Fruit fly (Drosophila melanogaster): ENCODE measurements around the gene Ptip.

The Ptip gene

DNA sequence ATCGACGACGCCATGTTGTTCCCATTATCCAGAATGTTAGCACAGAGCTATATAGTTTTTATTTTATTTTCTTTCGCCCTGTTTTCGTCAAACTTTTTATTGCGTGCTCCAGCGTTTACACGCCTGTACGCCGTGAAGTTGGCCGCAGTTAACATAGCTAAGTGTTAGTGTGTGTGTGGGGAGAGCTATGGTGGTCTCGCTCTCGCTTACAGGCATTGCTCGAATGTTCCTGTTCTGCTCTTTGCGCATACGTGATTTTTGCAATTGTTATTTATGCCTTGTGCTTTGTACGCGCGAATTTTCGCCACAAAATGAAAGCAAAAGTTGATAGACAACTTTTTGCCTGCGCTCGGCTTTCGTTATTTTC, 24.9 kb downstream of the Ptip start (continued):
- no peak for TF ChIP-seq Sry-β (GFP tag; optimal IDR thresholded peaks at IDR 0.05)
- TF ChIP-seq CG7786 (GFP tag; optimal IDR thresholded peaks at IDR 0.05): no peak
- peak; percentile 20 for TF ChIP-seq lab (GFP tag; optimal IDR thresholded peaks at IDR 0.05)
- TF ChIP-seq CHES-1-like (GFP tag; optimal IDR thresholded peaks at IDR 0.05): peak; percentile 61
- TF ChIP-seq CG17829 (tag; optimal IDR thresholded peaks at IDR 0.05): peak; percentile 9
- TF ChIP-seq lola (GFP tag; optimal IDR thresholded peaks at IDR 0.05): no peak
- TF ChIP-seq chm (GFP tag; IDR thresholded peaks at IDR 0.05): no peak
- TF ChIP-seq CG3065 (GFP tag; optimal IDR thresholded peaks at IDR 0.05): no peak
- TF ChIP-seq gsb (GFP tag; IDR thresholded peaks at IDR 0.05): no peak
- peak; percentile 1 for TF ChIP-seq dmrt99B (tag; optimal IDR thresholded peaks at IDR 0.05)
- TF ChIP-seq CG16863 (GFP tag; optimal IDR thresholded peaks at IDR 0.05): no peak
- peak; percentile 24 for TF ChIP-seq CG17186 (GFP tag; optimal IDR thresholded peaks at IDR 0.05)
- TF ChIP-seq dysf (GFP tag; IDR thresholded peaks at IDR 0.05): peak; percentile 5; the same call in 1 of the 3 replicates
- no peak for TF ChIP-seq C15 (GFP tag; IDR thresholded peaks at IDR 0.05)
- TF ChIP-seq pros (GFP tag; optimal IDR thresholded peaks at IDR 0.05): no peak
- no peak for TF ChIP-seq CG3726 (GFP tag; IDR thresholded peaks at IDR 0.05)
- TF ChIP-seq exex (tag; optimal IDR thresholded peaks at IDR 0.05): no peak
- peak; percentile 42; the same call in 1 of the 2 replicates for TF ChIP-seq nerfin-2 (GFP tag; IDR thresholded peaks at IDR 0.05; ENCODE audit: partially characterized antibody)
- TF ChIP-seq CG2199 (GFP tag; IDR thresholded peaks at IDR 0.05): peak; percentile 64; the same call in 2 of the 3 replicates
- TF ChIP-seq Six4 (GFP tag; optimal IDR thresholded peaks at IDR 0.05): no peak
- peak; percentile 22; the same call in 1 of the 2 replicates for TF ChIP-seq onecut (GFP tag; IDR thresholded peaks at IDR 0.05)
- TF ChIP-seq CG4424 (GFP tag; optimal IDR thresholded peaks at IDR 0.05): no peak
- TF ChIP-seq sug (tag; optimal IDR thresholded peaks at IDR 0.05): peak; percentile 21
- TF ChIP-seq E2f1 (GFP tag; IDR thresholded peaks at IDR 0.05): no peak
- peak; percentile 12 for TF ChIP-seq CG13624 (GFP tag; optimal IDR thresholded peaks at IDR 0.05)
- peak; percentile 4 for TF ChIP-seq CG13775 (GFP tag; optimal IDR thresholded peaks at IDR 0.05)
- TF ChIP-seq CG7987 (GFP tag; optimal IDR thresholded peaks at IDR 0.05): peak; percentile 76
- no peak for TF ChIP-seq CG32772 (GFP tag; IDR thresholded peaks at IDR 0.05)
- no peak for TF ChIP-seq gcm2 (GFP tag; optimal IDR thresholded peaks at IDR 0.05)
- peak; percentile 25 for TF ChIP-seq sens (GFP tag)
- TF ChIP-seq ATbp (GFP tag; optimal IDR thresholded peaks at IDR 0.05): no peak
- TF ChIP-seq CG15601 (tag; optimal IDR thresholded peaks at IDR 0.05): no peak
- peak; percentile 61; the same call in 2 of the 3 replicates for TF ChIP-seq Dbx (GFP tag; IDR thresholded peaks at IDR 0.05)
- TF ChIP-seq Antp (GFP tag; optimal IDR thresholded peaks at IDR 0.05): no peak
- no peak for TF ChIP-seq fd64A (GFP tag; optimal IDR thresholded peaks at IDR 0.05)
- no peak for TF ChIP-seq CG12942 (GFP tag; optimal IDR thresholded peaks at IDR 0.05)
- TF ChIP-seq CG16815 (GFP tag; optimal IDR thresholded peaks at IDR 0.05): no peak
- no peak for TF ChIP-seq CG17359 (tag; optimal IDR thresholded peaks at IDR 0.05)
- no peak for TF ChIP-seq jumu (GFP tag; optimal IDR thresholded peaks at IDR 0.05)
- peak; percentile 19 for TF ChIP-seq CG15514 (GFP tag; optimal IDR thresholded peaks at IDR 0.05)
- no peak for TF ChIP-seq CG7928 (GFP tag; optimal IDR thresholded peaks at IDR 0.05)
- TF ChIP-seq CG4404 (GFP tag; IDR thresholded peaks at IDR 0.05): no peak
- no peak for TF ChIP-seq CG15269 (tag; optimal IDR thresholded peaks at IDR 0.05)
- no peak for TF ChIP-seq CG15696 (tag; optimal IDR thresholded peaks at IDR 0.05)
- peak; percentile 35 for TF ChIP-seq PHDP (tag; optimal IDR thresholded peaks at IDR 0.05)
- no peak for TF ChIP-seq Dll (GFP tag; IDR thresholded peaks at IDR 0.05; ENCODE audit: partially characterized antibody)
- no peak for TF ChIP-seq ap (GFP tag; IDR thresholded peaks at IDR 0.05)
- TF ChIP-seq sens-2 (GFP tag; IDR thresholded peaks at IDR 0.05): no peak
- TF ChIP-seq CG11398 (GFP tag; optimal IDR thresholded peaks at IDR 0.05): no peak
- no peak for TF ChIP-seq Usf (GFP tag; optimal IDR thresholded peaks at IDR 0.05)
- peak; percentile 55 for TF ChIP-seq CG12769 (tag; optimal IDR thresholded peaks at IDR 0.05)
